Worm (Caenorhabditis elegans): ENCODE results near the gene fbxa-165.

Gene fbxa-165

DNA sequence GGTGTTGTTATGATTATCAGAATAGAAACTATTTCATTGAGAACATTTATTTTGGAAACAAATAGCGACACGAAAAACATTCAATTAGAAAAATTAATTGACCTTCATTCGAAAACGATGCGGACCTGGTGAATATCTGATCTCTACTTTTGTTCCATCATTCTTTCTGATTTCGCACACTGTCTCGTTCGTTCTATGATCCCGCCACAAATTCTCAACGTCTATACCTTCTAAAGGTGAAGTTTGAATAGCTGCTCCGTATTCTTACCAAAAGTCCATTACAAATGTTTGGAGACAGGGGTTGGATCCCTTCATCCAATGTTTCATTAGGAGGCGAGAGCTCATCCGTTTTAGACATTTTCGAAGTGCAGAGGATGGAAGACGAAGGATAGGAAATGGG, 35.5 kb upstream of the fbxa-165 start, which contains the start of gene fbxb-16 (continued):
- no peak for TF ChIP-seq F10E7.11 (tag; optimal IDR thresholded peaks at IDR 0.05)
- no peak for TF ChIP-seq lsy-27 (tag; optimal IDR thresholded peaks at IDR 0.05; ENCODE audit: borderline replicate concordance, insufficient read depth)
- TF ChIP-seq attf-6 (GFP tag; IDR thresholded peaks at IDR 0.05), result no peak
- no peak for TF ChIP-seq let-526 (GFP tag; IDR thresholded peaks at IDR 0.05)
- TF ChIP-seq K11D2.4 (GFP tag; IDR thresholded peaks at IDR 0.05), result no peak
- TF ChIP-seq Y56A3A.18 (GFP tag; IDR thresholded peaks at IDR 0.05), result no peak

DNA sequence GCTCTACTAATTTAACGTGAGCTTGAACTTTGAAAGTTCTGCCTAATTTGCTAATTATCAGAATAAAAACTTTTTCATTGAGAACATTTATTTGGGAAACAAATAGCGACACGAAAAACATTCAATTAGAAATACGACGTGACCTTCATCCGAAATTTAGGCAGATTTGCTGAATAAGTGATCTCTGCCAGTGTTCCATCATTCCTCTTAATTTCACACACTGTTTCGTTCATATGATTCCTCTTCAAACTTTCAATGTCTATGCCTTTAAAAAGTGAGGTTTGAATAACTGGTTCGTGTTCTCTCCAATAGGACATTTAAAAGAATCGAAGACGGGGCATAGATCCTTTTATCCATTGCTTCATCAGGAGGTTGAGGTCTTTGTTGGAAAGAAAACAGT, 34.2 kb upstream of the fbxa-165 start, which contains the start of gene fbxb-20:
Gene fbxb-20, minus strand, starts transcription at position 101 of the 400 bp plus-strand sequence.
- TF ChIP-seq nfya-1 (tag; optimal IDR thresholded peaks at IDR 0.05; ENCODE audit: borderline replicate concordance, insufficient read depth), result no peak
- TF ChIP-seq madf-3 (GFP tag; IDR thresholded peaks at IDR 0.05), result no peak
- TF ChIP-seq nhr-120 (GFP tag; IDR thresholded peaks at IDR 0.05), result no peak
- no peak for TF ChIP-seq nfya-2 (GFP tag; IDR thresholded peaks at IDR 0.05)
- no peak for TF ChIP-seq lin-26 (GFP tag; IDR thresholded peaks at IDR 0.05)
- no peak for TF ChIP-seq lag-1 (GFP tag; IDR thresholded peaks at IDR 0.05)
- TF ChIP-seq ceh-58 (GFP tag; IDR thresholded peaks at IDR 0.05), result no peak
- no peak for TF ChIP-seq cebp-2 (GFP tag; IDR thresholded peaks at IDR 0.05)
- no peak for TF ChIP-seq egrh-3 (GFP tag; IDR thresholded peaks at IDR 0.05)
- TF ChIP-seq madf-8 (GFP tag; conservative IDR thresholded peaks at IDR 0.05), result no peak
- TF ChIP-seq C06A6.2 (GFP tag; conservative IDR thresholded peaks at IDR 0.05), result no peak
- TF ChIP-seq tbp1 (GFP tag; optimal IDR thresholded peaks at IDR 0.05), result no peak
- TF ChIP-seq nfyb-1 (GFP tag; IDR thresholded peaks at IDR 0.05), result no peak
- no peak for TF ChIP-seq aptf-2 (GFP tag; conservative IDR thresholded peaks at IDR 0.05)
- TF ChIP-seq mel-28 (tag; optimal IDR thresholded peaks at IDR 0.05; ENCODE audit: borderline replicate concordance), result no peak
- TF ChIP-seq lir-1 (GFP tag; conservative IDR thresholded peaks at IDR 0.05), result no peak
- TF ChIP-seq tbx-9 (tag; optimal IDR thresholded peaks at IDR 0.05; ENCODE audit: borderline replicate concordance), result no peak
- TF ChIP-seq zfh-2 (GFP tag; conservative IDR thresholded peaks at IDR 0.05), result no peak

DNA sequence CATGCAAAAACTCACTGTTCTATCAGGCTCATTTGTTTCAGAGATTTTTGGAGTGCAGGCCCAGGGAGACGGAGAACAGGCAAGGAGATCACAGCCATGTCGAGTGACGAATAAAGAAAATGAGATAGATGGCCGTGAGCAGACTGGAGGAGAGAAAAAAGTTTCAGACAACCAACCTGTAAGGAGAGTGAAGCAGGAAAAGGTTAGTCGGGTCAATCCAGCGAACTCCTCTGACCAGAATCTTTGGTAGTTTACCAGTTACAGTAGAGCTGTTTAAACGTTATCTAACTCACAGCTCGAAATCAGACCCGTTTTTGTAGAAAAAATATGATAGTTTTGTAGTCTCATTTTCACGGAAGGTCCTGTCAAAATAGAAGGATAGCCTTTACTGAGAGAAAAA, 32.5 kb upstream of the fbxa-165 start, which contains the start of gene fbxb-21:
Gene fbxb-21, minus strand, starts transcription at position 101 of the 400 bp plus-strand sequence.
- TF ChIP-seq B0019.2 (GFP tag; conservative IDR thresholded peaks at IDR 0.05) (no peak), C06A6.2 (GFP tag; conservative IDR thresholded peaks at IDR 0.05) (no peak), lag-1 (GFP tag; IDR thresholded peaks at IDR 0.05) (no peak)

DNA sequence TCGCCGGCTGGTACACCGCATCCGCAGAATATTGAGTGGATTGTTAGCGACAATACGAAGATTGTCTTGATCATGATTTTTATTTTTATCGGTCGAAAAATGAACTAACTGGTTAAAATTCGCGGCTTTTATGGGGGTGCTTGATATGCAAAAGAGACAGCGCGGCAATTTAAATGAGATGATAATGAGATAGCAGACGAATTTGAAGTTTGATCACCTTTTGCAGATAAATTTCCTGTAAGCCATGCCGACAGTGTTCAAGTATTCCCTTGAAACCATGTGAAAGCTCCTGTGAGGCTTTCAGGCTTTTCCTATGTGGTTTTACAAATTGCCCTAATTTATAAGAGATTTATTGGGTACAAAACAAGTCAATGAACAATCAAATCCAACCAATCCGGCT, 29.9 kb upstream of the fbxa-165 start, which contains the start of gene ZC204.17:
Gene ZC204.17, minus strand, starts transcription at position 101 of the 400 bp plus-strand sequence.
- no peak for TF ChIP-seq lsl-1 (GFP tag; optimal IDR thresholded peaks at IDR 0.05)
- TF ChIP-seq F23B12.7 (tag; optimal IDR thresholded peaks at IDR 0.05; ENCODE audit: insufficient read depth), result no peak
- no peak for TF ChIP-seq Y53G8AR.9 (GFP tag; conservative IDR thresholded peaks at IDR 0.05)
- no peak for TF ChIP-seq mes-4 (tag; optimal IDR thresholded peaks at IDR 0.05)
- no peak for TF ChIP-seq nhr-27 (tag; optimal IDR thresholded peaks at IDR 0.05)
- no peak for TF ChIP-seq ceh-58 (GFP tag; IDR thresholded peaks at IDR 0.05)
- TF ChIP-seq F57C9.4 (tag; optimal IDR thresholded peaks at IDR 0.05), result no peak
- no peak for TF ChIP-seq F10E7.11 (tag; optimal IDR thresholded peaks at IDR 0.05)
- TF ChIP-seq Y95B8A.8 (GFP tag; IDR thresholded peaks at IDR 0.05), result no peak
- TF ChIP-seq let-607 (tag; optimal IDR thresholded peaks at IDR 0.05), result no peak
- TF ChIP-seq madf-10 (tag; optimal IDR thresholded peaks at IDR 0.05), result no peak
- TF ChIP-seq F57A8.1 (GFP tag; optimal IDR thresholded peaks at IDR 0.05), result no peak
- no peak for TF ChIP-seq T07F8.4 (tag; optimal IDR thresholded peaks at IDR 0.05)
- TF ChIP-seq lin-26 (GFP tag; IDR thresholded peaks at IDR 0.05), result no peak
- TF ChIP-seq C17E4.6 (GFP tag; IDR thresholded peaks at IDR 0.05), result no peak
- TF ChIP-seq snpc-3.4 (tag; optimal IDR thresholded peaks at IDR 0.05), result no peak
- no peak for TF ChIP-seq ZK185.1 (tag; optimal IDR thresholded peaks at IDR 0.05; ENCODE audit: poor library complexity, severe bottlenecking)
- no peak for TF ChIP-seq zim-3 (tag; optimal IDR thresholded peaks at IDR 0.05)
- no peak for TF ChIP-seq lin-40 (tag; optimal IDR thresholded peaks at IDR 0.05)

Measured in whole organism, young adult.